Worm (Caenorhabditis elegans) whole organism, L2 larva: Measurements from ENCODE around the gene E04D5.4.

Experiments
- blmp-1 ChIP-seq: sonication (generic microtip); optimal IDR thresholded peaks from 2 replicates; lab custom pipeline; 2017; ENCODE audit warnings: missing genetic modification characterization, mild to moderate bottlenecking, missing compliant biosample characterization, antibody characterized with exemption, moderate library complexity; ENCODE audit not compliant: insufficient read depth
- unc-39 ChIP-seq: fragments of 150-350 bp; optimal IDR thresholded peaks from 2 replicates; lab custom pipeline; 2014; ENCODE audit warnings: missing biosample characterization, missing genetic modification characterization

- TF ChIP-seq blmp-1 (tag; lab: Kevin White, UChicago) (no peak), unc-39 (no peak)
These were observed 12.5 kb downstream of the E04D5.4 start, which contains the start of gene ZK673.4 for ce11 chrII:10452620-10453019.
